Worm (Caenorhabditis elegans): ENCODE measurements around the gene clec-162.
A peak's percentile ranks its signal among the peaks of the same experiment; 100 is the strongest.

Gene clec-162

ce11 chrIII:9752852-9753251 lies 27.8 kb upstream of the clec-162 start, which contains the start of gene ech-6:
Gene ech-6 (minus strand): TSS chrIII:9752883.
- no peak for TF ChIP-seq ceh-34 (tag; optimal IDR thresholded peaks at IDR 0.05)
- TF ChIP-seq hlh-8 (tag; optimal IDR thresholded peaks at IDR 0.05) = no peak
- no peak for TF ChIP-seq unc-86 (tag; optimal IDR thresholded peaks at IDR 0.05)
- no peak for TF ChIP-seq dmd-4 (tag; optimal IDR thresholded peaks at IDR 0.05; ENCODE audit: borderline replicate concordance)
- TF ChIP-seq elt-2 (tag; optimal IDR thresholded peaks at IDR 0.05) = no peak
- no peak for TF ChIP-seq pha-2 (tag; optimal IDR thresholded peaks at IDR 0.05)
- no peak for TF ChIP-seq K09A11.1 (tag; optimal IDR thresholded peaks at IDR 0.05; ENCODE audit: insufficient read depth)
- TF ChIP-seq ceh-18 (tag; optimal IDR thresholded peaks at IDR 0.05) = no peak
- no peak for TF ChIP-seq ceh-48 (tag; optimal IDR thresholded peaks at IDR 0.05)
- no peak for TF ChIP-seq ceh-2 (tag; optimal IDR thresholded peaks at IDR 0.05)
- TF ChIP-seq lim-6 (tag; optimal IDR thresholded peaks at IDR 0.05) = no peak
- no peak for TF ChIP-seq elt-4 (tag; optimal IDR thresholded peaks at IDR 0.05)
- TF ChIP-seq pha-4 (tag; optimal IDR thresholded peaks at IDR 0.05) = no peak
- no peak for TF ChIP-seq pag-3 (tag; optimal IDR thresholded peaks at IDR 0.05; ENCODE audit: borderline replicate concordance)
- no peak for TF ChIP-seq ttx-3 (tag; optimal IDR thresholded peaks at IDR 0.05)
- TF ChIP-seq hlh-15 (tag; optimal IDR thresholded peaks at IDR 0.05) = no peak

ce11 chrIII:9751074-9751473 lies 26.1 kb upstream of the clec-162 start, which contains the start of gene T05G5.5:
Gene T05G5.5 (minus strand): TSS chrIII:9751432.
- TF ChIP-seq mec-3 (tag; optimal IDR thresholded peaks at IDR 0.05; ENCODE audit: borderline replicate concordance) (no peak), elt-4 (tag; optimal IDR thresholded peaks at IDR 0.05) (no peak), ceh-22 (tag; optimal IDR thresholded peaks at IDR 0.05) (no peak), pros-1 (tag; optimal IDR thresholded peaks at IDR 0.05) (no peak), madf-2 (tag; optimal IDR thresholded peaks at IDR 0.05) (no peak), ceh-30 (tag; optimal IDR thresholded peaks at IDR 0.05) (no peak), pag-3 (tag; optimal IDR thresholded peaks at IDR 0.05; ENCODE audit: borderline replicate concordance) (no peak), npax-4 (tag; optimal IDR thresholded peaks at IDR 0.05) (no peak)

- TF ChIP-seq tbx-2 (tag; optimal IDR thresholded peaks at IDR 0.05) (no peak), unc-55 (GFP tag; optimal IDR thresholded peaks at IDR 0.05) (no peak), F13H6.1 (tag; optimal IDR thresholded peaks at IDR 0.05) (no peak), madf-2 (tag; optimal IDR thresholded peaks at IDR 0.05) (no peak), ceh-6 (GFP tag; optimal IDR thresholded peaks at IDR 0.05) (no peak), syd-9 (tag; optimal IDR thresholded peaks at IDR 0.05) (no peak), rnt-1 (tag; optimal IDR thresholded peaks at IDR 0.05) (no peak), ceh-22 (tag; optimal IDR thresholded peaks at IDR 0.05) (no peak), tbx-7 (tag; optimal IDR thresholded peaks at IDR 0.05) (no peak), ama-1 (optimal IDR thresholded peaks at IDR 0.05) (no peak), hlh-6 (tag; optimal IDR thresholded peaks at IDR 0.05) (no peak), ceh-14 (tag; optimal IDR thresholded peaks at IDR 0.05) (no peak), ceh-34 (tag; optimal IDR thresholded peaks at IDR 0.05) (no peak), T23F11.4 (GFP tag; optimal IDR thresholded peaks at IDR 0.05) (no peak), pax-1 (tag; optimal IDR thresholded peaks at IDR 0.05) (no peak), ceh-2 (tag; optimal IDR thresholded peaks at IDR 0.05) (no peak)
These were observed 23.7 kb upstream of the clec-162 start, which contains the start of gene T05G5.4 for ce11 chrIII:9748694-9749093. Gene T05G5.4 (plus strand): TSS chrIII:9748934.

ce11 chrIII:9747133-9747532 lies 22.1 kb upstream of the clec-162 start, which contains the start of the genes iff-1 and cdk-1:
Gene iff-1 (minus strand): TSS chrIII:9747193.
Gene cdk-1 (plus strand): TSS chrIII:9747472.
- TF ChIP-seq tbx-7 (tag; optimal IDR thresholded peaks at IDR 0.05) = no peak
- no peak for TF ChIP-seq pha-2 (tag; optimal IDR thresholded peaks at IDR 0.05)
- TF ChIP-seq nfya-1 (tag; optimal IDR thresholded peaks at IDR 0.05) = peak; percentile 12
- TF ChIP-seq unc-42 (tag; optimal IDR thresholded peaks at IDR 0.05) = peak; percentile 1
- TF ChIP-seq ceh-31 (tag; optimal IDR thresholded peaks at IDR 0.05) = peak; percentile 8

Data from whole organism, late embryonic.